Fruit fly (Drosophila melanogaster): Measurements from ENCODE around the gene Gr77a.

Gr77a gene

DNA sequence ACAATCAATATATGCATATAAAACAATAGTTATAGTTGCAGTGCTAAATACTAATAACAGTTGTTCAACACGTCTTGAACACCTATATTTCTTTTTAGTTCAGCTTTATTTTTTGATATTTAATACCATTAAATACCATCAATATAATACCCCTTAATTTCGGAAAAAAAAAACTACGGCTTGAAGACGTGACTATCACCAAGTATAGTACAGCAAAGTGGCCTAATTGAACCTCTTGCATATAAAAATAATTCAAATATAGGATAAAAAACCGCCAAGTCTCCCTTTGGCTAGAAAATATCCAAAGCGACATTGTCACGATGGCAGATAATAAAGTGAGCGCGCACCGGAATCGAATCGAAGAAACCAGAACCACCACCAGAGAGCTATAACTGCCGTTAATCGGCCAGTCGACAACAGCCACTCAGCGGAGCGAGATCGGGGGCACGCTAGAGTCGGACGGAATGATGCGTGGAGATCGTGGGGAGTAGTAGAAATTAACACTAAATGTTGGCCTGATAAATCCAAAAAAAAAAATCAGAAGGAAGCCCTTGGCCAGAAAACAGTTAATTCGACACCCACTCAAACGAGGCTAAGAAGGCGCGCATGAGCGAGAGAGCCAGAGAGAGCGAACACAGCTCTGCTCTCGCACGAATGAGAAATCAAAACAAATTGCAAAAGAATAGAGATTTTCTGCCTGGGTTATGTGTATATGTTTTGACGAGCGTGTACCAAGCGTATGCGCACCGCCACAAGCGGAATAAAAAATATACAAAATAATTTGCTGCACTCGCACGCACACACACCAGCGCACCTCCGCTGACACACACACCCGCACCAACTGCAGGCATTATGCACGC lies 45.8 kb upstream of the Gr77a start (continued):
- no peak for TF ChIP-seq slou (GFP tag; optimal IDR thresholded peaks at IDR 0.05)
- TF ChIP-seq B-H1 (GFP tag; IDR thresholded peaks at IDR 0.05), result no peak; the same call in 2 of the 3 replicates
- no peak; the same call in 1 of the 2 replicates for TF ChIP-seq E2f1 (GFP tag; IDR thresholded peaks at IDR 0.05)
- TF ChIP-seq cad (GFP tag; optimal IDR thresholded peaks at IDR 0.05), result peak; percentile 19
- no peak for TF ChIP-seq CG2875 (GFP tag; optimal IDR thresholded peaks at IDR 0.05)
- peak; percentile 46 for TF ChIP-seq zen (tag; optimal IDR thresholded peaks at IDR 0.05)
- peak; percentile 7 for TF ChIP-seq fd102C (GFP tag; optimal IDR thresholded peaks at IDR 0.05)
- TF ChIP-seq YL-1 (GFP tag; optimal IDR thresholded peaks at IDR 0.05), result peak; percentile 9
- TF ChIP-seq CG13894 (tag; optimal IDR thresholded peaks at IDR 0.05), result peak; percentile 78
- no peak for TF ChIP-seq zen2 (GFP tag; IDR thresholded peaks at IDR 0.05; ENCODE audit: partially characterized antibody)
- TF ChIP-seq GATAe (GFP tag; conservative IDR thresholded peaks at IDR 0.05), result no peak
- peak; percentile 19 for TF ChIP-seq CG17385 (GFP tag; optimal IDR thresholded peaks at IDR 0.05)
- TF ChIP-seq CG12299 (tag; optimal IDR thresholded peaks at IDR 0.05), result peak; percentile 32
- TF ChIP-seq HmgD (GFP tag; optimal IDR thresholded peaks at IDR 0.05), result no peak
- peak; percentile 19 for TF ChIP-seq ems (GFP tag; optimal IDR thresholded peaks at IDR 0.05)
- peak; percentile 8 for TF ChIP-seq stwl (tag; optimal IDR thresholded peaks at IDR 0.05)
- TF ChIP-seq Dip3 (GFP tag; optimal IDR thresholded peaks at IDR 0.05), result peak; percentile 48
- TF ChIP-seq CG12769 (tag; optimal IDR thresholded peaks at IDR 0.05), result peak; percentile 33
- TF ChIP-seq shn (GFP tag; optimal IDR thresholded peaks at IDR 0.05), result no peak
- peak; percentile 16 for TF ChIP-seq CG17359 (tag; optimal IDR thresholded peaks at IDR 0.05)
- peak; percentile 34; the same call in 1 of the 2 replicates for TF ChIP-seq amos (GFP tag; IDR thresholded peaks at IDR 0.05; ENCODE audit: partially characterized antibody)
- no peak for TF ChIP-seq en (GFP tag; optimal IDR thresholded peaks at IDR 0.05)
- no peak for TF ChIP-seq CG14860 (GFP tag; IDR thresholded peaks at IDR 0.05; ENCODE audit: partially characterized antibody)
- TF ChIP-seq CTCF (GFP tag; optimal IDR thresholded peaks at IDR 0.05), result peak; percentile 15
- no peak for TF ChIP-seq gce (GFP tag; IDR thresholded peaks at IDR 0.05)
- no peak for TF ChIP-seq Mrtf (GFP tag; IDR thresholded peaks at IDR 0.05)
- TF ChIP-seq CG10431 (GFP tag; optimal IDR thresholded peaks at IDR 0.05), result no peak
- peak; percentile 4 for TF ChIP-seq lbe (GFP tag; optimal IDR thresholded peaks at IDR 0.05)
- peak; percentile 57 for TF ChIP-seq Side (GFP tag; optimal IDR thresholded peaks at IDR 0.05)
- no peak for TF ChIP-seq gt (GFP tag; IDR thresholded peaks at IDR 0.05)
- no peak for TF ChIP-seq hkb (optimal IDR thresholded peaks at IDR 0.05)
- peak; percentile 48; the same call in 1 of the 2 replicates for TF ChIP-seq hkb (GFP tag; IDR thresholded peaks at IDR 0.05)
- TF ChIP-seq phol (tag; optimal IDR thresholded peaks at IDR 0.05), result peak; percentile 50
- no peak for TF ChIP-seq wor (GFP tag; IDR thresholded peaks at IDR 0.05)
- TF ChIP-seq TFAM (GFP tag; optimal IDR thresholded peaks at IDR 0.05), result no peak
- no peak for TF ChIP-seq CG2202 (tag; optimal IDR thresholded peaks at IDR 0.05)
- TF ChIP-seq onecut (GFP tag; IDR thresholded peaks at IDR 0.05), result 0 out of 2 replicates have a peak, but pooled peaks have one; percentile 9
- TF ChIP-seq sens (GFP tag), result peak; percentile 63
- peak; percentile 16; the same call in 1 of the 2 replicates for TF ChIP-seq Adf1 (GFP tag; IDR thresholded peaks at IDR 0.05)
- TF ChIP-seq vnd (GFP tag; IDR thresholded peaks at IDR 0.05; ENCODE audit: partially characterized antibody), result 0 out of 3 replicates have a peak, but pooled peaks have one; percentile 31
- peak; percentile 14 for TF ChIP-seq mam (GFP tag; optimal IDR thresholded peaks at IDR 0.05)
- TF ChIP-seq CG30431 (GFP tag; optimal IDR thresholded peaks at IDR 0.05), result peak; percentile 13
- peak; percentile 49 for TF ChIP-seq CG15601 (tag; optimal IDR thresholded peaks at IDR 0.05)
- TF ChIP-seq Neu2 (GFP tag; optimal IDR thresholded peaks at IDR 0.05; ENCODE audit: borderline replicate concordance), result peak; percentile 17
- 0 out of 4 replicates have a peak, but pooled peaks have one; percentile 39 for TF ChIP-seq Gug (GFP tag; IDR thresholded peaks at IDR 0.05)
- peak; percentile 37 for TF ChIP-seq CG13775 (GFP tag; optimal IDR thresholded peaks at IDR 0.05)
- TF ChIP-seq CG17829 (tag; optimal IDR thresholded peaks at IDR 0.05), result peak; percentile 27
- peak; percentile 59 for TF ChIP-seq Oli (tag; optimal IDR thresholded peaks at IDR 0.05)
- TF ChIP-seq Opbp (GFP tag; IDR thresholded peaks at IDR 0.05; ENCODE audit: partially characterized antibody), result peak; percentile 68; the same call in 2 of the 3 replicates
